Fruit fly (Drosophila melanogaster) whole organism, embryonic: ENCODE measurements around the gene upSET.
A peak's percentile ranks its signal among the peaks of the same experiment; 100 is the strongest.

Experiments used
- CG1024 ChIP-seq: fragments of 200-800 bp; sonication (Bioruptor generic); IDR thresholded peaks from 2 replicates; pipeline ENCODE4 v1.3.6; 2022; ENCODE audit warnings: missing biosample characterization, missing genetic modification characterization
- CG11695 ChIP-seq: fragments of 200-800 bp; sonication (Bioruptor generic); IDR thresholded peaks from 3 replicates; pipeline ENCODE4 v1.3.6; 2022; ENCODE audit warnings: missing biosample characterization, missing genetic modification characterization
- CG15073 ChIP-seq: fragments of 200-800 bp; sonication (Bioruptor generic); optimal IDR thresholded peaks from 2 replicates; lab custom pipeline; 2016; ENCODE audit warnings: missing biosample characterization, missing genetic modification characterization
- CG15269 ChIP-seq: fragments of 200-800 bp; sonication (Bioruptor generic); optimal IDR thresholded peaks from 2 replicates; lab custom pipeline; 2018; ENCODE audit warnings: missing biosample characterization, mild to moderate bottlenecking, missing genetic modification characterization, moderate library complexity
- CG17361 ChIP-seq: fragments of 200-800 bp; sonication (Bioruptor generic); IDR thresholded peaks from 3 replicates; pipeline ENCODE4 v1.3.6; 2022; ENCODE audit warnings: missing biosample characterization, missing genetic modification characterization
- CG18262 ChIP-seq: fragments of 200-800 bp; optimal IDR thresholded peaks from 3 replicates; lab custom pipeline; 2019; ENCODE audit warnings: missing biosample characterization, mild to moderate bottlenecking, missing genetic modification characterization, moderate library complexity
- CG31365 ChIP-seq: fragments of 200-800 bp; sonication (Bioruptor generic); optimal IDR thresholded peaks from 2 replicates; lab custom pipeline; 2018; ENCODE audit warnings: missing biosample characterization, mild to moderate bottlenecking, missing genetic modification characterization
- CG3281 ChIP-seq: fragments of 200-800 bp; sonication (Bioruptor generic); optimal IDR thresholded peaks from 3 replicates; lab custom pipeline; 2017; ENCODE audit warnings: missing biosample characterization, mild to moderate bottlenecking, missing genetic modification characterization
- CG34422 ChIP-seq: fragments of 200-800 bp; sonication (Bioruptor generic); IDR thresholded peaks from 3 replicates; pipeline ENCODE4 v1.3.6; 2022; ENCODE audit warnings: missing biosample characterization, missing genetic modification characterization
- CG8089 ChIP-seq: fragments of 200-800 bp; sonication (Bioruptor generic); optimal IDR thresholded peaks from 3 replicates; lab custom pipeline; 2016; ENCODE audit warnings: missing biosample characterization, missing genetic modification characterization
- CG9932 ChIP-seq: fragments of 200-800 bp; sonication (Bioruptor generic); IDR thresholded peaks from 2 replicates; pipeline ENCODE4 v1.3.6; 2022; ENCODE audit warnings: missing biosample characterization, missing genetic modification characterization
- CTCF ChIP-seq: fragments of 200-800 bp; sonication (Bioruptor generic); optimal IDR thresholded peaks from 2 replicates; lab custom pipeline; 2017; ENCODE audit warnings: missing biosample characterization, mild to moderate bottlenecking, missing genetic modification characterization, moderate library complexity
- Dad ChIP-seq: fragments of 200-800 bp; sonication (Bioruptor generic); optimal IDR thresholded peaks from 3 replicates; lab custom pipeline; 2016; ENCODE audit warnings: missing biosample characterization, missing genetic modification characterization
- Dll ChIP-seq: fragments of 200-800 bp; sonication (Bioruptor generic); IDR thresholded peaks from 4 replicates; pipeline ENCODE4 v1.3.6; 2022; ENCODE audit warnings: missing biosample characterization, missing genetic modification characterization; ENCODE audit not compliant: partially characterized antibody
- Fer2 ChIP-seq: fragments of 200-800 bp; sonication (Bioruptor generic); optimal IDR thresholded peaks from 2 replicates; lab custom pipeline; 2018; ENCODE audit warnings: missing biosample characterization, mild to moderate bottlenecking, missing genetic modification characterization, moderate library complexity
- HLH54F ChIP-seq: fragments of 200-800 bp; sonication (Bioruptor generic); optimal IDR thresholded peaks from 3 replicates; lab custom pipeline; 2016; ENCODE audit warnings: missing biosample characterization, missing genetic modification characterization
- HmgZ ChIP-seq: fragments of 200-800 bp; sonication (Bioruptor generic); optimal IDR thresholded peaks from 2 replicates; lab custom pipeline; 2018; ENCODE audit warnings: missing biosample characterization, mild to moderate bottlenecking, missing genetic modification characterization
- Kr ChIP-seq: fragments of 200-800 bp; sonication (Bioruptor generic); optimal IDR thresholded peaks from 2 replicates; lab custom pipeline; 2017; ENCODE audit warnings: missing biosample characterization, mild to moderate bottlenecking, missing genetic modification characterization
- MTF-1 ChIP-seq: fragments of 200-800 bp; sonication (Bioruptor generic); optimal IDR thresholded peaks from 2 replicates; lab custom pipeline; 2018; ENCODE audit warnings: missing biosample characterization, mild to moderate bottlenecking, missing genetic modification characterization, borderline replicate concordance
- NFAT ChIP-seq: fragments of 200-800 bp; sonication (Bioruptor generic); IDR thresholded peaks from 2 replicates; pipeline ENCODE4 v1.3.6; 2022; ENCODE audit warnings: missing biosample characterization, missing genetic modification characterization
- Ptx1 ChIP-seq: fragments of 200-800 bp; sonication (Bioruptor generic); IDR thresholded peaks from 2 replicates; pipeline ENCODE4 v1.3.6; 2022; ENCODE audit warnings: missing biosample characterization, missing genetic modification characterization
- Stat92E ChIP-seq, 3 experiments: fragments of >200 bp in 2 of 3; fragments of 200-800 bp in 1 of 3; sonication (Bioruptor generic) in 1 of 3; optimal IDR thresholded peaks; 2 replicates each; lab custom pipeline; 2017 to 2019; ENCODE audit warnings: missing biosample characterization in 3 of 3, missing genetic modification characterization in 3 of 3, mild to moderate bottlenecking in 1 of 3, moderate library complexity in 1 of 3
- amos ChIP-seq: fragments of 200-800 bp; sonication (Bioruptor generic); IDR thresholded peaks from 2 replicates; pipeline ENCODE4 v1.3.6; 2022; ENCODE audit warnings: missing biosample characterization, missing genetic modification characterization; ENCODE audit not compliant: partially characterized antibody
- bab2 ChIP-seq: fragments of 200-800 bp; sonication (Bioruptor generic); optimal IDR thresholded peaks from 2 replicates; lab custom pipeline; 2016; ENCODE audit warnings: missing biosample characterization, missing genetic modification characterization
- cad ChIP-seq: fragments of >200 bp; optimal IDR thresholded peaks from 2 replicates; lab custom pipeline; 2017; ENCODE audit warnings: missing biosample characterization, missing genetic modification characterization
- cas ChIP-seq: fragments of 200-800 bp; sonication (Bioruptor generic); IDR thresholded peaks from 2 replicates; pipeline ENCODE4 v1.3.6; 2022; ENCODE audit warnings: missing biosample characterization, missing genetic modification characterization
- chif ChIP-seq, 2 experiments: fragments of 200-800 bp; sonication (Bioruptor generic); optimal IDR thresholded peaks; 3 replicates each; lab custom pipeline; 2016; ENCODE audit warnings: missing biosample characterization in 2 of 2, missing genetic modification characterization in 2 of 2
- chn ChIP-seq: fragments of 200-800 bp; sonication (Bioruptor generic); optimal IDR thresholded peaks from 2 replicates; lab custom pipeline; 2016; ENCODE audit warnings: missing biosample characterization, missing genetic modification characterization
- dan ChIP-seq: fragments of 200-800 bp; sonication (Bioruptor generic); IDR thresholded peaks from 2 replicates; pipeline ENCODE4 v1.3.6; 2022; ENCODE audit warnings: missing biosample characterization, missing genetic modification characterization
- en ChIP-seq: fragments of 200-800 bp; sonication (Bioruptor generic); optimal IDR thresholded peaks from 2 replicates; lab custom pipeline; 2016; ENCODE audit warnings: missing biosample characterization, missing genetic modification characterization
- gce ChIP-seq: fragments of 200-800 bp; sonication (Bioruptor generic); IDR thresholded peaks from 3 replicates; pipeline ENCODE4 v1.3.6; 2022; ENCODE audit warnings: missing biosample characterization, missing genetic modification characterization
- gfzf ChIP-seq: fragments of 200-800 bp; sonication (Bioruptor generic); optimal IDR thresholded peaks from 2 replicates; lab custom pipeline; 2016; ENCODE audit warnings: missing biosample characterization, mild to moderate bottlenecking, missing genetic modification characterization, moderate library complexity
- grau ChIP-seq: fragments of 200-800 bp; optimal IDR thresholded peaks from 3 replicates; lab custom pipeline; 2019; ENCODE audit warnings: missing biosample characterization, mild to moderate bottlenecking, missing genetic modification characterization, moderate library complexity
- ham ChIP-seq: fragments of 200-800 bp; sonication (Bioruptor generic); IDR thresholded peaks from 2 replicates; pipeline ENCODE4 v1.3.6; 2022; ENCODE audit warnings: missing biosample characterization, missing genetic modification characterization
- hb ChIP-seq: fragments of 200-800 bp; sonication (Bioruptor generic); IDR thresholded peaks from 3 replicates; pipeline ENCODE4 v1.3.6; 2022; ENCODE audit warnings: missing biosample characterization, missing genetic modification characterization; ENCODE audit not compliant: partially characterized antibody
- ind ChIP-seq: fragments of 200-800 bp; sonication (Bioruptor generic); optimal IDR thresholded peaks from 3 replicates; lab custom pipeline; 2016; ENCODE audit warnings: missing biosample characterization, missing genetic modification characterization
- jing ChIP-seq: fragments of 200-800 bp; sonication (Bioruptor generic); optimal IDR thresholded peaks from 2 replicates; lab custom pipeline; 2018; ENCODE audit warnings: missing biosample characterization, mild to moderate bottlenecking, missing genetic modification characterization
- ken ChIP-seq: fragments of 200-800 bp; sonication (Bioruptor generic); IDR thresholded peaks from 3 replicates; pipeline ENCODE4 v1.3.6; 2022; ENCODE audit warnings: missing biosample characterization, missing genetic modification characterization
- kni ChIP-seq: fragments of 200-800 bp; sonication (Bioruptor generic); optimal IDR thresholded peaks from 3 replicates; lab custom pipeline; 2017; ENCODE audit warnings: mild to moderate bottlenecking, missing biosample characterization, missing genetic modification reagents, missing genetic modification characterization
- nerfin-1 ChIP-seq: fragments of 200-800 bp; sonication (Bioruptor generic); optimal IDR thresholded peaks from 3 replicates; lab custom pipeline; 2019; ENCODE audit warnings: missing biosample characterization, mild to moderate bottlenecking, missing genetic modification characterization, moderate library complexity
- org-1 ChIP-seq: fragments of 200-800 bp; sonication (Bioruptor generic); optimal IDR thresholded peaks from 2 replicates; lab custom pipeline; 2017; ENCODE audit warnings: missing biosample characterization, missing genetic modification characterization
- pfk ChIP-seq: fragments of 200-800 bp; sonication (Bioruptor generic); optimal IDR thresholded peaks from 2 replicates; lab custom pipeline; 2018; ENCODE audit warnings: missing biosample characterization, mild to moderate bottlenecking, missing genetic modification characterization, moderate library complexity
- phol ChIP-seq: fragments of 200-800 bp; sonication (Bioruptor generic); optimal IDR thresholded peaks from 3 replicates; lab custom pipeline; 2018; ENCODE audit warnings: missing biosample characterization, mild to moderate bottlenecking, missing genetic modification characterization, moderate library complexity
- repo ChIP-seq: fragments of 200-800 bp; sonication (Bioruptor generic); optimal IDR thresholded peaks from 2 replicates; lab custom pipeline; 2016; ENCODE audit warnings: missing biosample characterization, missing genetic modification characterization
- stc ChIP-seq: fragments of 200-800 bp; sonication (Bioruptor generic); IDR thresholded peaks from 2 replicates; pipeline ENCODE4 v1.3.6; 2022; ENCODE audit warnings: missing biosample characterization, missing genetic modification characterization
- trh ChIP-seq: fragments of 200-800 bp; sonication (Bioruptor generic); optimal IDR thresholded peaks from 2 replicates; lab custom pipeline; 2016; ENCODE audit warnings: missing biosample characterization, missing genetic modification characterization
- unc-4 ChIP-seq: fragments of 200-800 bp; sonication (Bioruptor generic); IDR thresholded peaks from 2 replicates; pipeline ENCODE4 v1.3.6; 2022; ENCODE audit warnings: missing biosample characterization, missing genetic modification characterization; ENCODE audit not compliant: partially characterized antibody
- zen2 ChIP-seq: fragments of 200-800 bp; sonication (Bioruptor generic); IDR thresholded peaks from 3 replicates; pipeline ENCODE4 v1.3.6; 2022; ENCODE audit warnings: missing biosample characterization, missing genetic modification characterization; ENCODE audit not compliant: partially characterized antibody
- zfh2 ChIP-seq: fragments of 200-800 bp; sonication (Bioruptor generic); optimal IDR thresholded peaks from 2 replicates; lab custom pipeline; 2016; ENCODE audit warnings: missing biosample characterization, missing genetic modification characterization

Gene upSET

dm6 chr3L:14037655-14038644 lies 36.0 kb downstream of the upSET start (continued):
- TF ChIP-seq Stat92E (GFP tag; optimal IDR thresholded peaks at IDR 0.05; lab: Kevin White, UChicago) = no peak
- TF ChIP-seq Kr (GFP tag; lab: Kevin White, UChicago) = no peak
- no peak for TF ChIP-seq CG1024
- TF ChIP-seq ind (GFP tag; lab: Kevin White, UChicago) = no peak
- TF ChIP-seq unc-4 (GFP tag; lab: Robert Waterston, UW) = 0 out of 2 replicates have a peak, but pooled peaks have one; percentile 29
- no peak for TF ChIP-seq CG17361 (GFP tag; lab: Robert Waterston, UW)
- no peak for TF ChIP-seq Dad (GFP tag; lab: Kevin White, UChicago)
- TF ChIP-seq Fer2 (tag; lab: Kevin White, UChicago) = no peak
- TF ChIP-seq NFAT (GFP tag; lab: Robert Waterston, UW) = peak; percentile 9; the same call in 1 of the 2 replicates
- TF ChIP-seq ham (GFP tag; lab: Robert Waterston, UW) = no peak
- no peak for TF ChIP-seq CG11695
- no peak for TF ChIP-seq Ptx1 (GFP tag; lab: Robert Waterston, UW)
- no peak for TF ChIP-seq CG3281 (GFP tag; lab: Kevin White, UChicago)
- TF ChIP-seq gfzf (GFP tag; lab: Kevin White, UChicago) = no peak
- peak; percentile 35 for TF ChIP-seq HmgZ (tag; lab: Kevin White, UChicago)
- peak; percentile 81 for TF ChIP-seq grau (tag; lab: Kevin White, UChicago)
- TF ChIP-seq chif (GFP tag; optimal IDR thresholded peaks at IDR 0.05; lab: Kevin White, UChicago) = no peak
- TF ChIP-seq CG8089 (GFP tag; lab: Kevin White, UChicago) = no peak
- no peak for TF ChIP-seq hb
- TF ChIP-seq CG18262 (tag; lab: Kevin White, UChicago) = no peak
- no peak for TF ChIP-seq phol (tag; lab: Kevin White, UChicago)
- no peak for TF ChIP-seq gce (GFP tag; lab: Robert Waterston, UW)
- peak; percentile 33 for TF ChIP-seq pfk (GFP tag; lab: Kevin White, UChicago)
- TF ChIP-seq CG34422 (GFP tag; lab: Robert Waterston, UW) = peak; percentile 94; the same call in 2 of the 3 replicates
- TF ChIP-seq cas (GFP tag; lab: Robert Waterston, UW) = no peak
- no peak for TF ChIP-seq trh
- no peak for TF ChIP-seq dan (GFP tag; lab: Robert Waterston, UW)
- TF ChIP-seq zen2 = peak; percentile 45; the same call in 1 of the 3 replicates
- no peak for TF ChIP-seq amos (GFP tag; lab: Robert Waterston, UW)
- no peak for TF ChIP-seq CG15269
- peak; percentile 29; the same call in 1 of the 4 replicates for TF ChIP-seq Dll
- TF ChIP-seq cad (GFP tag; lab: Kevin White, UChicago) = no peak
- no peak for TF ChIP-seq CTCF
- peak; percentile 9 for TF ChIP-seq bab2
- TF ChIP-seq ken (GFP tag; lab: Robert Waterston, UW) = no peak
- no peak for TF ChIP-seq HLH54F (GFP tag; lab: Kevin White, UChicago)
- TF ChIP-seq zfh2 (GFP tag; lab: Kevin White, UChicago) = no peak
- TF ChIP-seq repo (GFP tag; lab: Kevin White, UChicago) = no peak
- peak; percentile 37 for TF ChIP-seq nerfin-1 (tag; lab: Kevin White, UChicago)
- no peak for TF ChIP-seq CG31365
- peak; percentile 45 for TF ChIP-seq kni (GFP tag; lab: Kevin White, UChicago)
- no peak for TF ChIP-seq org-1 (GFP tag; lab: Kevin White, UChicago)
- no peak for TF ChIP-seq stc
- no peak for TF ChIP-seq jing
- no peak for TF ChIP-seq MTF-1 (GFP tag; lab: Kevin White, UChicago)
- no peak for TF ChIP-seq en (GFP tag; lab: Kevin White, UChicago)
- peak; percentile 43; the same call in 1 of the 2 replicates for TF ChIP-seq CG9932 (GFP tag; lab: Robert Waterston, UW)
- no peak for TF ChIP-seq CG15073 (GFP tag; lab: Kevin White, UChicago)
- no peak for TF ChIP-seq chn
